Worm (Caenorhabditis elegans) whole organism, dauer: Measurements from ENCODE around the gene srg-38.

Experiments
- unc-62 ChIP-seq: sonication (generic microtip); optimal IDR thresholded peaks from 2 replicates; lab custom pipeline; 2017; ENCODE audit warnings: missing biosample characterization, missing genetic modification reagents, missing genetic modification characterization

The srg-38 gene

DNA sequence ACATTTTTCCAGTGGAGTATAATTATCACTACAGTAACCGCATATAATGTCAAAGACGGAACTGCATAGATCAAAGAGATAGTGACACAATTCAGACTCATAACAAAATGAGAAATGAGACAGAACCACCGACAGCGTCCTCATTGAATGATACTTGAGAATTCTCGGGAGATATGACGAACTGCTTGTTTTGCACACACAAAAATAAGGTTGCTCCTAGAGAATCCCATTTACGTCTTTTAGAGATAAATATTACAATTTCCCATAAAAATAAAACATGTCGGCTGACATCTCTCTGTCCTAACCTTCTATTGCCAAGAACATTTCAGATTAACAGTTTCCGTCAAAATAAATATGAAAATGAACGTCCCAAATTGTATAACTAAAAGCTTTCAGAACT lies at the start of gene srg-38:
srg-38 (minus strand) TSS at position 101 of the 400 bp plus-strand sequence.
- TF ChIP-seq unc-62, result no peak

DNA sequence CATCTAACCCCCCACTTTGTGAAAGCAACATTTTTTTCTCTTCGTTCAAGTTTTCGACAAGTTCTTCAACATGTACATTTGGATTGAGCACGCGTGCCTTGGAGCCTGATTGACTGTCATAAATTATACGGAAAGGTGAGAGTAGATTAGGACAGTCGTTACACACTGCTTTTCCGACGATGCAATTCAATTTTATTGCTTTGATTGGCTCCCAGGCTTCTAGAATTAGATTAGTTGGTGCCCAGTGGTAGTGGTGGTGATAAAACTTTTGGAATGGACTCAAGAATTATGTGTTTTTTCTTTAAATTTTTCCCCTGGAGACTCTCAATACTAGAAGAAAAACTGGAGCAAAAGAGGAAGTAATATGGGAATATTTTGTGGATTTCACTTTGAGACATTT lies 49.0 kb upstream of the srg-38 start:
- TF ChIP-seq unc-62, result no peak

DNA sequence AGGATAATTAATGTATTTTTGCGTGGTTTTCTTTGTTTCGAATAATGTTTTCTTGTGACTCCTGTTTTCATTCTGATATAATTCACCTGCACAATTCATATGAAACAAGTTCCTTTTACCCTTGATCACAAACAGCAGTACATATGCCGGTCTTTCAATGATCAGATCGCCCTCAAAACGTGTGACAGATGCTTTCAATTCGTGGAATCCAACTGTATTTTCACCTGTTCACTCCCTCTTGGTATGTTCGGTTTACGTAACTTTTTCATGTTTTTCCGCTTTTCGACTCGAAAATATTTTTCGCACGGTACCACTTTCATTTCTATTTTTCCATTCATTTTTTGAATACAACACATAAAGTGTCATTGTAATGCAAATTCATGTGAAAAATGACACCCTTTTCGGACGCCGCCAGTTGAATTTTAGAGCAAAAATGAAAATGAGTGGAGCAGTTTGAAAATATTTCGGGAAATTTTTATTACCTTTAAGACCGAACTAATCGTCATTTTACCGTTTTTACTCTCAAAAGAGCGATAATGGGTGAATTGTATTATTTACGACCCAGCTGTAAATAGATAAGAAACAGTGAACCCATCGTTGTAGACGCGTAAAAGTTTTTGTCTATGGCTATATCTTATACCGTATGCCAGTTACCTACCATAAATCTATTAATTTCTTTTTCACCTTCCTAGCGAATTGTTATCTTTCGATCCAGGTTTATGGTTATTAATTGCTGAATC lies 46.5 kb upstream of the srg-38 start, which contains the start of gene K10D6.4:
K10D6.4 (plus strand) TSS at position 100 of the 740 bp plus-strand sequence.
- TF ChIP-seq unc-62, result no peak

ce11 chrV:11200316-11200715 lies 44.9 kb upstream of the srg-38 start, which contains the start of gene K10D6.3:
TSS of gene K10D6.3 (plus strand) at chrV:11200616.
- TF ChIP-seq unc-62, result no peak

ce11 chrV:11199497-11199896 lies 44.0 kb upstream of the srg-38 start:
- no peak for TF ChIP-seq unc-62

- no peak for TF ChIP-seq unc-62
Observed at ce11 chrV:11198094-11198493, 42.6 kb upstream of the srg-38 start.

DNA sequence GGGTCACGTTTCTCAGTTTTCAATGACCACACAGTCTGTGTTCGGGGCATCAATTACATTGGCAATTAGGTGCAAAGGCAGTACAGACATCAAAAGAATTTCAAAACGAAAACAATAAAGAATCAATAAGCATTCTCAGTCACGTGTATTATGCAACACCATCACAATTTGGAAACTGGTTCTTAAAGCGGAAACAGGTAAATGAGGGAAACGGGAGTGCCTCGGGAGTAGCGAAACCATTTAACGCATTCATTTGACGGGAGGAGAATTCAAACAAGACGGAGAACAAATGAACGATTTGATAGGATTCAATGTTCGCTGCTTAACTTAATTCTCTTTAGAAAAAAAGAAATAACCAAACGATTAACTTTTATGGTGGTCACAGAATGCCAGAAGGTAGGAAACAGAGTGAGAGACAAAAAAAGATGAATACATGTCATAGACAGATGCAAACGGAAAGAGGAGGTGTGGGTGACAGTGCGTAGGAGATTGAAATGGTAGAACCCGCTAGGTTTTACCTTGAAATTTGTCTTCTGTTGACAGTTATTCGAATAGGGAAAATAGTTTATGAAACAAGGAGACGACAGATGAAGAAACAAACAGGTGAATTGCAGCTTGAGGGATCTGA lies 41.3 kb upstream of the srg-38 start:
- TF ChIP-seq unc-62, result no peak

DNA sequence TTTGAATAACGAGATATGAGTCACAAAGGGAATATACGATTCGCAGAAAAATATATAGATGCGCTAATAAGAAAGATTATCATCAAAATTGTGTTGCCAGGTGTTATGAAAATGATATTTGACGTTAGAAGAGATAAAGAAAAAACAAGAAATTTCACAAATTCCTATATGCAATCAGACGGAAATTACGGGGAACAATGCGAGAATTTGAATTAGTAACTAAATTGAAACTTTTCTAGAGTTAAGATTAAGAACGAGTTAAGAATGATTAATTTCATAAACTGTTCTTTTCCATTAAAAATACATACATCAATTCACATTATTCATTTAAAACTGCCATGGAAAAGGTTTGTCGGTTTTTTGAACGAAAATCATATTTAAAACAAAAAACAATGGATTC lies 40.7 kb upstream of the srg-38 start, which contains the start of gene clc-6:
clc-6 (minus strand) TSS at position 101 of the 400 bp plus-strand sequence.
- no peak for TF ChIP-seq unc-62

DNA sequence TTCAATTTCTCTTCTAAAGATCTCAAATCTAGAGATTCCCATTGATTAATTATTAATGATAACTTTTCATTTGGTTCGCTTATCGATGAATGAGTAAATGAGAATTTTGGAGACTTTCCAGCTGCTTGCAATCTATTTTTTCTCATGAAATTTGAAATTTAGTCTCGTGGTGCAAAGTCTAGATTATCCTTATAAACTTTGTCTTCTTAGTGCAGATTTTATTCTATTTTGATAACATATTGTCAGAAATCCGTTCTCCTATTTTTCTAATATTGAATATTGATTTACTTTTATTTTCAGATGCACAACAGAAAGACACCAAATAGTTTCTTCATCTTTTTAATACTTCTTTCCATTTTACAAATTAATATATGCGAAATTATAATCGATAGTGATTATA lies 35.5 kb upstream of the srg-38 start, which contains the start of gene lgc-49:
lgc-49 (plus strand) TSS at position 301 of the 400 bp plus-strand sequence.
- TF ChIP-seq unc-62, result no peak

DNA sequence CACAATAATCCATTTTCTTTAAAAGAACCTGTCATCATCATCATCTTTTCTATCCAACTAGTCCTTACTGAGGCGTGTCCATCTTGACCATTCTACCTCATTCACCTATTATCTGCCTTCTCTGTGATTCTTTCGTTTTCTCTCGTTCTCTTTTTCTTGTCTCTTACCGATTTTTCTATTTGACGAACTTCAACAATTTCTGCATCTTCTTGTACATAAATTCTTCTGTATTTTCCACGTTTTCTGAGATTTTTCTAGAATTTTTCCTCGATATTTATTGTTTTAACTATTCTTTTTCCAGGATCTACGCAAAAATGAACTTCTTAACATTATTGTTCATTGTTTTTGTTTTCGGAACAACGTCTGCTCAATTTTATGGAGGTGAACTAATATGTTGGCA lies 27.5 kb upstream of the srg-38 start, which contains the start of gene cnc-10:
cnc-10 (plus strand) TSS at position 301 of the 400 bp plus-strand sequence.
- TF ChIP-seq unc-62, result no peak

- no peak for TF ChIP-seq unc-62
Observed at ce11 chrV:11180951-11181350, 25.5 kb upstream of the srg-38 start.

- TF ChIP-seq unc-62, result no peak
Observed at ce11 chrV:11177577-11177976, 22.1 kb upstream of the srg-38 start, which contains the start of gene gpa-1. TSS of gene gpa-1 (minus strand) at chrV:11177677.

DNA sequence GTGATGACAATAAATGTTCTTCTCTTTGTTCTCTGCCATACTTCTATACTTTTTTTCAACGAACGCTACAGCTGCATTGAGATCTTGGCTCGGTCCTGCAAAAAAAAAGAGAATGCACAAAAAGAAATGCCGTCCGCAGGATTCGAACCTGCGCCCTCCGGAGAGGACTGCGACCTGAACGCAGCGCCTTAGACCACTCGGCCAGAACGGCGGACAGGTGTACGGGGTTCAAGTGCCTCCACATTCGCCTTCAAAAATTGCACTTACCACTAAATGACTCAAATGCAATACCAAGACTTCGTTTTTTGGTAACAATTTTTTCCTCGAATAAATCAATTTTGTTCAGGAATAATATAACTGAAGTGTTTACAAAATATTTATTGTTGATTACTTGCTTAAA lies 19.2 kb upstream of the srg-38 start:
- no peak for TF ChIP-seq unc-62

DNA sequence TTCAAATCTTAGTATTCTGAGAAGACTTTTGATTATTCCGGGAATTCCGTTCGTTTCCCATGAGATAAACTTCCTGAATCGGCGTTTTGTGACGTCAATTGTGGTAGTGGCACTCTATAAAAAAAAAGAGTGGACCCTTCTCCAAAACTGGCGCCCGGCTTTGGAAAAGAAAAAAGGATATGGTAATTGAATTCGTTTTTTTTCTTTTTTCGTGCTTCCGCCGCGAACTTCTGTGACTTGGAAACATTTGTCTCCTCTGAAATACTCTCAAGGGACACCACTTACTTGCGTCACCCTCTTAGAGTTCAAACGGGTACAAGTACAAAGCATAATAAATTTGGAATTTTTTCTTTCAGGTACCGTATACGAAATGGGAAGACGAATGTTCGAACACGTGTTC lies 17.2 kb upstream of the srg-38 start:
- TF ChIP-seq unc-62, result no peak

ce11 chrV:11171906-11172305 lies 16.5 kb upstream of the srg-38 start, which contains the start of gene T19C4.5:
TSS of gene T19C4.5 (plus strand) at chrV:11172213.
- TF ChIP-seq unc-62, result no peak

DNA sequence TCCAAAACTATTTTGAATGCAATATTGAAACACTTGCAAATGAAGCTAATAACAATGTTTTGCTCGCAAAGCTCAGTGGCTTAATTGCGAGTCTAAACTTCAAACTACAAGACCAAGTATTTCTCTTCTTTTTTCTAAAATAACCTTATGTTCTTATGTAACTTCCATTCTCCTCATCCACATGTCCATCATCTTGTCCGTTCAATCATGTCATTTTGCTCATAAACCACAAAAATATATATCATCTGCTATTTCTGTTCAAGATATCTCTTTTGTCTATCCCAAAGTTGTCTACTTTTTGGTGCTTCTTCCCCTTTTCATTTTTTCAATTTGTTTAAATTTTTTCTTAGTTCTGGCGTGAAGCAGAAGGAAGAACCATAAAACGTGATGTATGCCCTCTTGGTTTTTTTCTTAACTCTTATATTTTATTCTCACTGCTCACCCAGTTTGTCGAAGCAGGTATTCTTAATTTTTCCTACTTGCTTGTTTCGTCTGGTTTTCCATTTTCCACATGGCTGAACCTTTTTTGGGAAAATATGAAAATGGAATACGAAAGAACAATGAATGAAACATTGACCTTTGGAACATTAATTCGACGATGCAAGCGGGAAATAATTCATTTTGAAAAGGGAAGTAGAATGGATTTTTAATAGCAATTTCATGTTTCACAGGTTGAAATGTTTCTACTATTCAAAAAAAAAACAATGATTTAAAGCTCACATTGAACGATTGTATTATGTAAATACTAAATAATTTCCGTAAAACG lies 15.3 kb upstream of the srg-38 start:
- no peak for TF ChIP-seq unc-62

ce11 chrV:11167745-11168144 lies 12.3 kb upstream of the srg-38 start:
- no peak for TF ChIP-seq unc-62
